Comparison of ENCODE assay signal across 3 worm cellular contexts in the genomic region with DNA sequence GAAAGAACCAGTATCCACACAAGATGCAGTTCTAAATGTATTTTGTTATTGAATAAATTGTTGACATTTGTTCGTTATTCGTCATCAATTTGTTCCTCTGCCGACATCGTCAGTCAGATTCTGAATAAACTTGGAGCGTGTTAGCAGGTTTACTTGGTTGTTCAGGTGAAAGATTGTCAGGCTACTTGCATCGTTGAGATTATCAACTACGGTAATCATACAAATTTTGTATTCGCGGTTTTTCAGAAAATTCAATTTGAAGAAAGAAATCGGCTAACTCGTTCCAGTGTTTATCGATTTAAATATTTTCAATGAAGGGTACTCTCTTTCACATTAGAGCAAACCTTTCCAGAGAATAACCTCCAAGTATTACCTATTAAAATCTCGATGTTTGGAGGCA.
TF ChIP-seq lines count a peak whose summit lies in the region.

Gene R151.2, plus strand, starts transcription at position 247 of the 400 bp plus-strand sequence.

TF ChIP-seq in whole organism, L3 larva, 47 proteins besides CTCF, POLR2A, EP300 and RAD21:
- TF ChIP-seq ceh-28 (tag; optimal IDR thresholded peaks at IDR 0.05; lab: Kevin White, UChicago) (no peak), fos-1 (tag; optimal IDR thresholded peaks at IDR 0.05; lab: Kevin White, UChicago) (peak; percentile 10), elt-3 (tag; optimal IDR thresholded peaks at IDR 0.05; lab: Kevin White, UChicago) (no peak), pha-4 (tag; optimal IDR thresholded peaks at IDR 0.05; lab: Kevin White, UChicago) (no peak), egl-27 (tag; optimal IDR thresholded peaks at IDR 0.05; lab: Kevin White, UChicago) (no peak)

TF ChIP-seq in whole organism, L4 larva, 104 proteins besides CTCF, POLR2A, EP300 and RAD21:
- TF ChIP-seq Y48G9A.11 (GFP tag; IDR thresholded peaks at IDR 0.05; lab: Robert Waterston, UW) (peak; percentile 38; the same call in 1 of the 2 replicates), lin-38 (GFP tag; IDR thresholded peaks at IDR 0.05; lab: Robert Waterston, UW) (peak; percentile 29), F44E2.7 (GFP tag; IDR thresholded peaks at IDR 0.05; lab: Robert Waterston, UW) (0 out of 2 replicates have a peak, but pooled peaks have one; percentile 9), rbr-2 (tag; optimal IDR thresholded peaks at IDR 0.05; lab: Kevin White, UChicago) (no peak), lim-7 (GFP tag; IDR thresholded peaks at IDR 0.05; lab: Robert Waterston, UW) (no peak), F49E8.2 (tag; optimal IDR thresholded peaks at IDR 0.05; lab: Kevin White, UChicago; ENCODE audit: borderline replicate concordance) (peak; percentile 62), ama-1 (optimal IDR thresholded peaks at IDR 0.05; lab: Kevin White, UChicago) (peak; percentile 65), mes-2 (tag; optimal IDR thresholded peaks at IDR 0.05; lab: Kevin White, UChicago; ENCODE audit: poor library complexity, severe bottlenecking) (peak; percentile 14)

TF ChIP-seq in whole organism, young adult, 124 proteins besides CTCF, POLR2A, EP300 and RAD21 (continues in another document):
- TF ChIP-seq F39B2.1 (GFP tag; IDR thresholded peaks at IDR 0.05; lab: Robert Waterston, UW), result no peak
- TF ChIP-seq aptf-2 (GFP tag; conservative IDR thresholded peaks at IDR 0.05; lab: Robert Waterston, UW), result no peak
- no peak for TF ChIP-seq Y56A3A.18 (GFP tag; IDR thresholded peaks at IDR 0.05; lab: Robert Waterston, UW)
- TF ChIP-seq lin-35 (GFP tag; optimal IDR thresholded peaks at IDR 0.05; lab: Kevin White, UChicago), result no peak
- TF ChIP-seq Y53F4B.3 (GFP tag; IDR thresholded peaks at IDR 0.05; lab: Robert Waterston, UW), result no peak
- TF ChIP-seq let-526 (GFP tag; IDR thresholded peaks at IDR 0.05; lab: Robert Waterston, UW), result no peak
- TF ChIP-seq hlh-26 (GFP tag; conservative IDR thresholded peaks at IDR 0.05; lab: Robert Waterston, UW), result no peak
- 0 out of 2 replicates have a peak, but pooled peaks have one; percentile 12 for TF ChIP-seq dox-1 (GFP tag; IDR thresholded peaks at IDR 0.05; lab: Robert Waterston, UW)
- TF ChIP-seq B0019.2 (GFP tag; conservative IDR thresholded peaks at IDR 0.05; lab: Robert Waterston, UW), result no peak
- TF ChIP-seq lin-26 (GFP tag; IDR thresholded peaks at IDR 0.05; lab: Robert Waterston, UW), result 0 out of 2 replicates have a peak, but pooled peaks have one; percentile 39
- TF ChIP-seq dpl-1 (GFP tag; optimal IDR thresholded peaks at IDR 0.05; lab: Kevin White, UChicago), result no peak
- TF ChIP-seq egl-44 (GFP tag; IDR thresholded peaks at IDR 0.05; lab: Robert Waterston, UW), result 0 out of 2 replicates have a peak, but pooled peaks have one; percentile 35
- peak; percentile 38 for TF ChIP-seq F33H1.4 (GFP tag; IDR thresholded peaks at IDR 0.05; lab: Robert Waterston, UW)
- no peak for TF ChIP-seq F37B4.10 (GFP tag; IDR thresholded peaks at IDR 0.05; lab: Robert Waterston, UW)
- TF ChIP-seq nhr-80 (tag; optimal IDR thresholded peaks at IDR 0.05; lab: Kevin White, UChicago), result no peak
- TF ChIP-seq D2030.7 (GFP tag; IDR thresholded peaks at IDR 0.05; lab: Robert Waterston, UW), result no peak
- no peak for TF ChIP-seq mxl-1 (tag; optimal IDR thresholded peaks at IDR 0.05; lab: Kevin White, UChicago)
- no peak for TF ChIP-seq F23B12.7 (tag; optimal IDR thresholded peaks at IDR 0.05; lab: Kevin White, UChicago; ENCODE audit: insufficient read depth)
- no peak for TF ChIP-seq hmg-20 (GFP tag; IDR thresholded peaks at IDR 0.05; lab: Robert Waterston, UW)
- TF ChIP-seq pha-4 (tag; optimal IDR thresholded peaks at IDR 0.05; lab: Kevin White, UChicago), result no peak
- TF ChIP-seq rec-8 (tag; optimal IDR thresholded peaks at IDR 0.05; lab: Kevin White, UChicago), result peak in 1 of 2 experiments; percentile 4
- no peak for TF ChIP-seq somi-1 (GFP tag; optimal IDR thresholded peaks at IDR 0.05; lab: Kevin White, UChicago)
- no peak for TF ChIP-seq zim-3 (tag; optimal IDR thresholded peaks at IDR 0.05; lab: Kevin White, UChicago)
- no peak for TF ChIP-seq sdz-38 (tag; optimal IDR thresholded peaks at IDR 0.05; lab: Kevin White, UChicago)
- no peak for TF ChIP-seq die-1 (tag; optimal IDR thresholded peaks at IDR 0.05; lab: Kevin White, UChicago)
- TF ChIP-seq B0035.1 (tag; optimal IDR thresholded peaks at IDR 0.05; lab: Kevin White, UChicago), result no peak
- no peak; the same call in 1 of the 2 replicates for TF ChIP-seq rcor-1 (GFP tag; IDR thresholded peaks at IDR 0.05; lab: Robert Waterston, UW)
- no peak for TF ChIP-seq ceh-79 (tag; optimal IDR thresholded peaks at IDR 0.05; lab: Kevin White, UChicago)
- TF ChIP-seq madf-6 (GFP tag; IDR thresholded peaks at IDR 0.05; lab: Robert Waterston, UW), result 0 out of 2 replicates have a peak, but pooled peaks have one; percentile 28
- no peak for TF ChIP-seq cebp-1 (GFP tag; IDR thresholded peaks at IDR 0.05; lab: Robert Waterston, UW)
- TF ChIP-seq cebp-1 (tag; optimal IDR thresholded peaks at IDR 0.05; lab: Kevin White, UChicago), result no peak
- TF ChIP-seq gei-17 (GFP tag; optimal IDR thresholded peaks at IDR 0.05; lab: Kevin White, UChicago), result no peak
- no peak for TF ChIP-seq B0261.1 (tag; optimal IDR thresholded peaks at IDR 0.05; lab: Kevin White, UChicago)
- no peak for TF ChIP-seq lir-1 (GFP tag; conservative IDR thresholded peaks at IDR 0.05; lab: Robert Waterston, UW)
- no peak for TF ChIP-seq ztf-3 (GFP tag; optimal IDR thresholded peaks at IDR 0.05; lab: Kevin White, UChicago)
- TF ChIP-seq lin-40 (tag; optimal IDR thresholded peaks at IDR 0.05; lab: Kevin White, UChicago), result no peak
- TF ChIP-seq akir-1 (GFP tag; optimal IDR thresholded peaks at IDR 0.05; lab: Kevin White, UChicago), result no peak
- TF ChIP-seq nfya-2 (GFP tag; IDR thresholded peaks at IDR 0.05; lab: Robert Waterston, UW), result no peak
- no peak for TF ChIP-seq pbrm-1 (GFP tag; IDR thresholded peaks at IDR 0.05; lab: Robert Waterston, UW)
- no peak for TF ChIP-seq attf-5 (GFP tag; optimal IDR thresholded peaks at IDR 0.05; lab: Kevin White, UChicago)
- no peak for TF ChIP-seq Y79H2A.3 (GFP tag; conservative IDR thresholded peaks at IDR 0.05; lab: Robert Waterston, UW)
- TF ChIP-seq F57C9.4 (tag; optimal IDR thresholded peaks at IDR 0.05; lab: Kevin White, UChicago), result no peak
- no peak for TF ChIP-seq ceh-91 (GFP tag; IDR thresholded peaks at IDR 0.05; lab: Robert Waterston, UW)
- TF ChIP-seq attf-6 (GFP tag; IDR thresholded peaks at IDR 0.05; lab: Robert Waterston, UW), result peak; percentile 60
- TF ChIP-seq sea-2 (GFP tag; IDR thresholded peaks at IDR 0.05; lab: Robert Waterston, UW), result no peak
- TF ChIP-seq nfyb-1 (GFP tag; IDR thresholded peaks at IDR 0.05; lab: Robert Waterston, UW), result 0 out of 2 replicates have a peak, but pooled peaks have one; percentile 47
- peak; percentile 62; the same call in 1 of the 2 replicates for TF ChIP-seq madf-3 (GFP tag; IDR thresholded peaks at IDR 0.05; lab: Robert Waterston, UW)
- no peak for TF ChIP-seq xnd-1 (tag; optimal IDR thresholded peaks at IDR 0.05; lab: Kevin White, UChicago)
- TF ChIP-seq ztf-26 (tag; optimal IDR thresholded peaks at IDR 0.05; lab: Kevin White, UChicago), result no peak
- TF ChIP-seq C06A6.2 (GFP tag; conservative IDR thresholded peaks at IDR 0.05; lab: Robert Waterston, UW), result no peak
- TF ChIP-seq cebp-2 (GFP tag; IDR thresholded peaks at IDR 0.05; lab: Robert Waterston, UW), result no peak
- TF ChIP-seq madf-10 (tag; optimal IDR thresholded peaks at IDR 0.05; lab: Kevin White, UChicago), result no peak
- no peak for TF ChIP-seq atf-7 (tag; optimal IDR thresholded peaks at IDR 0.05; lab: Kevin White, UChicago)
- no peak for TF ChIP-seq ztf-22 (GFP tag; optimal IDR thresholded peaks at IDR 0.05; lab: Kevin White, UChicago)
- TF ChIP-seq him-1 (tag; optimal IDR thresholded peaks at IDR 0.05; lab: Kevin White, UChicago), result no peak
- TF ChIP-seq aptf-3 (GFP tag; IDR thresholded peaks at IDR 0.05; lab: Robert Waterston, UW), result no peak
- no peak for TF ChIP-seq ceh-58 (GFP tag; IDR thresholded peaks at IDR 0.05; lab: Robert Waterston, UW)
- no peak for TF ChIP-seq ztf-6 (GFP tag; IDR thresholded peaks at IDR 0.05; lab: Robert Waterston, UW)
- no peak for TF ChIP-seq snpc-4 (GFP tag; optimal IDR thresholded peaks at IDR 0.05; lab: Kevin White, UChicago)
- peak in 1 of 4 experiments; percentile 3 for TF ChIP-seq snpc-4 (tag; optimal IDR thresholded peaks at IDR 0.05; lab: Kevin White, UChicago)
- TF ChIP-seq fkh-3 (tag; optimal IDR thresholded peaks at IDR 0.05; lab: Kevin White, UChicago), result no peak
- no peak for TF ChIP-seq mel-28 (tag; optimal IDR thresholded peaks at IDR 0.05; lab: Kevin White, UChicago; ENCODE audit: borderline replicate concordance)
- TF ChIP-seq chd-7 (tag; optimal IDR thresholded peaks at IDR 0.05; lab: Kevin White, UChicago), result no peak
- no peak for TF ChIP-seq nfya-1 (tag; optimal IDR thresholded peaks at IDR 0.05; lab: Kevin White, UChicago; ENCODE audit: borderline replicate concordance, insufficient read depth)
- TF ChIP-seq rpc-1 (optimal IDR thresholded peaks at IDR 0.05; lab: Kevin White, UChicago), result no peak
- TF ChIP-seq rpc-1 (tag; optimal IDR thresholded peaks at IDR 0.05; lab: Kevin White, UChicago), result no peak
- TF ChIP-seq ekl-4 (GFP tag; IDR thresholded peaks at IDR 0.05; lab: Robert Waterston, UW), result peak; percentile 45; the same call in 1 of the 2 replicates
- no peak for TF ChIP-seq efl-1 (GFP tag; optimal IDR thresholded peaks at IDR 0.05; lab: Kevin White, UChicago)
- no peak for TF ChIP-seq tbp1 (GFP tag; optimal IDR thresholded peaks at IDR 0.05; lab: Kevin White, UChicago)
- TF ChIP-seq dpff-1 (tag; optimal IDR thresholded peaks at IDR 0.05; lab: Kevin White, UChicago), result no peak
- TF ChIP-seq ztf-18 (tag; optimal IDR thresholded peaks at IDR 0.05; lab: Kevin White, UChicago), result no peak
- TF ChIP-seq ceh-40 (GFP tag; IDR thresholded peaks at IDR 0.05; lab: Robert Waterston, UW), result no peak
- TF ChIP-seq nhr-120 (GFP tag; IDR thresholded peaks at IDR 0.05; lab: Robert Waterston, UW), result no peak
- peak; percentile 36 for TF ChIP-seq tlf-1 (GFP tag; optimal IDR thresholded peaks at IDR 0.05; lab: Kevin White, UChicago)
- TF ChIP-seq ama-1 (optimal IDR thresholded peaks at IDR 0.05; lab: Kevin White, UChicago), result no peak
- TF ChIP-seq ama-1 (GFP tag; optimal IDR thresholded peaks at IDR 0.05; lab: Kevin White, UChicago), result peak in 1 of 2 experiments; percentile 61
